Worm (Caenorhabditis elegans): ENCODE measurements around the gene T26E4.3.
"Not testable (repeated sequence)": the region's sequence is repeated elsewhere in the genome, so short reads cannot be mapped to it uniquely, and the experiment has no call there.

- TF ChIP-seq tab-1 (GFP tag; IDR thresholded peaks at IDR 0.05) (peak; percentile 75), flt-1 (GFP tag; IDR thresholded peaks at IDR 0.05) (peak; percentile 39; the same call in 1 of the 2 replicates), ztf-23 (GFP tag; IDR thresholded peaks at IDR 0.05) (0 out of 2 replicates have a peak, but pooled peaks have one; percentile 57)
- TF ChIP-seq med-1 (GFP tag; optimal IDR thresholded peaks at IDR 0.05; ENCODE audit: insufficient read depth); cog-1 (tag; optimal IDR thresholded peaks at IDR 0.05): not testable (repeated sequence)
These were observed 15.2 kb upstream of the T26E4.3 start for ce11 chrV:15767385-15767784.

Measured in whole organism, midembryonic.